Worm (Caenorhabditis elegans) whole organism, L1 larva: ENCODE measurements around the gene B0035.3.

Source experiments
- ama-1 ChIP-seq: fragments of 150-350 bp; optimal IDR thresholded peaks from 2 replicates; lab custom pipeline; 2014
- ceh-8 ChIP-seq: fragments of 200-800 bp; sonication (Bioruptor generic); optimal IDR thresholded peaks from 2 replicates; lab custom pipeline; 2018; ENCODE audit warnings: mild to moderate bottlenecking, missing genetic modification characterization, moderate library complexity, missing compliant biosample characterization
- hlh-4 ChIP-seq: sonication (generic microtip); optimal IDR thresholded peaks from 2 replicates; lab custom pipeline; 2016; ENCODE audit warnings: mild to moderate bottlenecking, missing genetic modification characterization, missing compliant biosample characterization
- lin-39 ChIP-seq: fragments of 150-350 bp; optimal IDR thresholded peaks from 2 replicates; lab custom pipeline; 2014; ENCODE audit warnings: missing biosample characterization, missing genetic modification reagents, missing genetic modification characterization
- lsy-2 ChIP-seq, 2 experiments: fragments of 150-350 bp; optimal IDR thresholded peaks; 2 replicates each; lab custom pipeline; 2014; ENCODE audit warnings: missing biosample characterization in 2 of 2, missing genetic modification characterization in 2 of 2
- pag-3 ChIP-seq: sonication (generic microtip); optimal IDR thresholded peaks from 2 replicates; lab custom pipeline; 2017; ENCODE audit warnings: missing genetic modification characterization, mild to moderate bottlenecking, missing compliant biosample characterization, antibody characterized with exemption, borderline replicate concordance; ENCODE audit not compliant: insufficient read depth
- pqm-1 ChIP-seq: sonication (generic microtip); optimal IDR thresholded peaks from 3 replicates; lab custom pipeline; 2017; ENCODE audit warnings: missing biosample characterization, missing genetic modification characterization

ce11 chrIV:11347275-11347674 is 32.5 kb upstream of the B0035.3 start:
- no peak for TF ChIP-seq lin-39
- TF ChIP-seq hlh-4: no peak
- TF ChIP-seq pqm-1 (tag; lab: Kevin White, UChicago): no peak
- no peak for TF ChIP-seq ama-1
- TF ChIP-seq pag-3 (tag; lab: Kevin White, UChicago): no peak
- no peak for TF ChIP-seq ceh-8
- TF ChIP-seq lsy-2 (tag; optimal IDR thresholded peaks at IDR 0.05; lab: Kevin White, UChicago): no peak
